Fruit fly (Drosophila melanogaster) whole organism, wandering third instar larva: ENCODE measurements around the gene CG10274.

ENCODE experiments used
- CrebA ChIP-seq: fragments of 200-800 bp; sonication (Bioruptor generic); optimal IDR thresholded peaks from 2 replicates; lab custom pipeline; 2016; ENCODE audit warnings: missing biosample characterization, mild to moderate bottlenecking, missing genetic modification characterization, borderline replicate concordance
- GATAd ChIP-seq: sonication (Bioruptor generic); optimal IDR thresholded peaks from 2 replicates; lab custom pipeline; 2016; ENCODE audit warnings: missing biosample characterization, missing genetic modification characterization
- Myc ChIP-seq: fragments of >200 bp; optimal IDR thresholded peaks from 2 replicates; lab custom pipeline; 2017
- brk ChIP-seq: fragments of 200-800 bp; sonication (Bioruptor generic); optimal IDR thresholded peaks from 2 replicates; lab custom pipeline; 2016; ENCODE audit warnings: missing biosample characterization, mild to moderate bottlenecking, missing genetic modification characterization
- dmrt93B ChIP-seq: fragments of 200-800 bp; sonication (Bioruptor generic); optimal IDR thresholded peaks from 2 replicates; lab custom pipeline; 2018; ENCODE audit warnings: missing biosample characterization, mild to moderate bottlenecking, missing genetic modification characterization
- ey ChIP-seq: fragments of 200-800 bp; sonication (Bioruptor generic); optimal IDR thresholded peaks from 2 replicates; lab custom pipeline; 2016; ENCODE audit warnings: missing biosample characterization, missing genetic modification characterization
- pan ChIP-seq: fragments of >200 bp; optimal IDR thresholded peaks from 2 replicates; lab custom pipeline; 2017
- psq ChIP-seq: fragments of 200-800 bp; sonication (Bioruptor generic); optimal IDR thresholded peaks from 3 replicates; lab custom pipeline; 2017; ENCODE audit warnings: missing biosample characterization, mild to moderate bottlenecking, missing genetic modification characterization, moderate library complexity

dm6 chr3L:6140771-6141472 is 40.7 kb downstream of the CG10274 start:
- no peak for TF ChIP-seq GATAd (GFP tag; lab: Kevin White, UChicago)
- TF ChIP-seq dmrt93B (GFP tag; lab: Kevin White, UChicago): no peak
- TF ChIP-seq CrebA (GFP tag; lab: Kevin White, UChicago): no peak
- no peak for TF ChIP-seq pan
- no peak for TF ChIP-seq Myc (lab: Kevin White, UChicago)
- TF ChIP-seq psq (GFP tag; lab: Kevin White, UChicago): no peak
- TF ChIP-seq brk (GFP tag; lab: Kevin White, UChicago): no peak
- TF ChIP-seq ey (GFP tag; lab: Kevin White, UChicago): no peak
